Worm (Caenorhabditis elegans) whole organism, midembryonic: ENCODE data around the gene plep-1.

Experiments
- cog-1 ChIP-seq: sonication (generic microtip); optimal IDR thresholded peaks from 2 replicates; lab custom pipeline; 2016; ENCODE audit warnings: missing genetic modification characterization, missing compliant biosample characterization
- ref-1 ChIP-seq: fragments of 200-800 bp; sonication (Bioruptor generic); conservative IDR thresholded peaks from 2 replicates; pipeline ENCODE4 v1.3.6; 2022; ENCODE audit warnings: missing genetic modification reagents, missing genetic modification characterization, missing compliant biosample characterization

ce11 chrII:4341484-4341883 lies 29.5 kb upstream of the plep-1 start:
- TF ChIP-seq ref-1: no peak
- no peak for TF ChIP-seq cog-1
